Worm (Caenorhabditis elegans): ENCODE data around the gene fbxc-27.

The fbxc-27 gene

DNA sequence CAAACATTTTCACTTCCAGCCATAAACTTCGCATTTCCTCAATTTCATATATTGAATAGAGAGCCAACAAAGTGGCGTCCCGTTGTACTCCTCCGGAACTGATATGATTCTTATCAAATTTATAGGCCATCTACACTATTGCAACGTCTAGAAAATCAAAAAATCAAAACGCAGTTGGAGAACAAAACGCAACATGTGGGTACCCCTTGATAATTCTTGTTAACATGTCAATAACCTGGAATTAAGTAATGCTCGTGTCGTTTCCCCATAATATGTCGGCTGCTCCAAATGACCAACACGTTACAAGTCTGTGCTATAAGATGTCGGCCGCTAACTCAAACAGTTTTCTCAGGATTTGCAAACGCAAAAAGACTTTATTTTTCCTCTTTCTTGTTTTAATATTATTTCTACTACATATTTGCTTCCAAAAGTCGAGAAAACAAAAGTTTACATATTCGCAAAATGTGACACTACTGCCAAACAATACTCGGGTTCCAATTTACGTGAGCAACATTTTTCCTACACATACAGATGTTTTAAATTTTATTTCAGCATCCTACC lies 28.8 kb upstream of the fbxc-27 start:
- TF ChIP-seq sdz-38 (tag; optimal IDR thresholded peaks at IDR 0.05) (no peak), snpc-4 (GFP tag; optimal IDR thresholded peaks at IDR 0.05) (no peak), snpc-4 (tag; optimal IDR thresholded peaks at IDR 0.05) (peak in 3 of 4 experiments; percentile 39 to 90 (median 65)), dox-1 (GFP tag; IDR thresholded peaks at IDR 0.05) (0 out of 2 replicates have a peak, but pooled peaks have one; percentile 23), nhr-80 (tag; optimal IDR thresholded peaks at IDR 0.05) (peak; percentile 79)

ce11 chrII:884204-884603 lies 25.4 kb upstream of the fbxc-27 start:
- TF ChIP-seq let-607 (tag; optimal IDR thresholded peaks at IDR 0.05), result no peak
- peak; percentile 28 for TF ChIP-seq nhr-80 (tag; optimal IDR thresholded peaks at IDR 0.05)
- TF ChIP-seq F57A8.1 (GFP tag; optimal IDR thresholded peaks at IDR 0.05), result no peak
- no peak for TF ChIP-seq chd-7 (tag; optimal IDR thresholded peaks at IDR 0.05)
- no peak for TF ChIP-seq cebp-2 (GFP tag; IDR thresholded peaks at IDR 0.05)
- TF ChIP-seq snpc-4 (GFP tag; optimal IDR thresholded peaks at IDR 0.05), result no peak
- peak in 1 of 4 experiments; percentile 54 for TF ChIP-seq snpc-4 (tag; optimal IDR thresholded peaks at IDR 0.05)

DNA sequence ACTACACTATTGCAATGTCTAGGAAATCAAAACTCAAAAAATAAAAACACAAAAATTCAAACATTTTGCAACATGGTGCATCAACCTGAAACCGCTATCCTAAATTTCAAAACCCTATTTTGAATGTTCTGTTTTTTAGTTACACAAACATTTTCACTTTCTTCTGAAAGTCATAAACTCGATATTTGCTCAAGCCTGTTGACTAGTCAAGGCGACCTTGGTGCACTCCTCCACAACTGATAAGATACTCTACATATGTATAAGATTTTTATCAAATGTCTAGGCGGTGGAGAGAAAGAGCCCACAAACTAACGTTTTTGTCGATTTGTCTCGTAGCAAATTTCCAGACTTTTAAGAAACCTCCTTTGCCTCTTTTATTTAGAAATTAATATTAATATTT lies 21.5 kb upstream of the fbxc-27 start, which contains the start of gene T07D3.4:
Gene T07D3.4 (plus strand): TSS at position 286 of the 400 bp plus-strand sequence.
- no peak for TF ChIP-seq ceh-91 (GFP tag; IDR thresholded peaks at IDR 0.05)
- peak; percentile 70 for TF ChIP-seq nhr-80 (tag; optimal IDR thresholded peaks at IDR 0.05)

DNA sequence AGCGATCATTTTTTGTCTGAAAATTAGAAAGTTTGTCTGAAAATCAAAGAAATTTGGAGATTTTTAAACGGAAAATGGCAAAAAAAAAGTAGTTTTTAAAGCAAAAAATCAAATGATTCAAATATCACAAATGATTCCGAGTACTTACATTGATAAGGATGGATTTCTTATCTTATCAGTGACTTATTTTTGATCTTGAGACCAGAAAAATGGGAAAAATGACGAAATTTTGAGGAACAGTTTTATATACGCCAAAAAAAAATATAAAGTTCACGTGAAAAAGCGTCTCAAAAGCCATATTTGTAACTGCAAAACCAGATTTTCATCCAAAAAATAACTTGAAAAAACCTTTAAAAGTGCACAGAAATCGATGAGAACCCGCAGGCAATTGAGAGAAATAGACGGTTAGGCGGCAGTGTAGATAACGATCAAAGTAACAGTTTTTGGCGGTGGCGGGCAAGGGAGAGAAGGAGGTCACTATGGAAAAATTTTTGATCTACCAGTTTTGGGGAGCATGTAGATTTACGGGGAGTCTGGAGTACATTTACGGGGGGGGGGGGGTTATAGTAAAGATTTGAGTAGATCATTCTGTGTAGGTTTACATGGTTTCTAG lies 8.7 kb upstream of the fbxc-27 start, which contains the start of gene T07D3.9:
Gene T07D3.9 (minus strand): TSS at position 194 of the 613 bp plus-strand sequence.
- no peak for TF ChIP-seq B0336.3 (GFP tag; IDR thresholded peaks at IDR 0.05)
- no peak for TF ChIP-seq lag-1 (GFP tag; IDR thresholded peaks at IDR 0.05)
- no peak for TF ChIP-seq F57A8.1 (GFP tag; optimal IDR thresholded peaks at IDR 0.05)
- no peak for TF ChIP-seq lin-35 (GFP tag; optimal IDR thresholded peaks at IDR 0.05)
- TF ChIP-seq F49E8.2 (tag; optimal IDR thresholded peaks at IDR 0.05; ENCODE audit: insufficient read depth), result no peak
- TF ChIP-seq dpl-1 (GFP tag; optimal IDR thresholded peaks at IDR 0.05), result no peak
- TF ChIP-seq B0019.2 (GFP tag; conservative IDR thresholded peaks at IDR 0.05), result no peak
- TF ChIP-seq B0035.1 (tag; optimal IDR thresholded peaks at IDR 0.05), result no peak
- TF ChIP-seq F22D6.2 (tag; optimal IDR thresholded peaks at IDR 0.05), result no peak
- TF ChIP-seq F37B4.10 (GFP tag; IDR thresholded peaks at IDR 0.05), result no peak
- no peak for TF ChIP-seq lir-1 (GFP tag; conservative IDR thresholded peaks at IDR 0.05)
- TF ChIP-seq nhr-80 (tag; optimal IDR thresholded peaks at IDR 0.05), result peak; percentile 55
- TF ChIP-seq C17E4.6 (GFP tag; IDR thresholded peaks at IDR 0.05), result no peak
- peak; percentile 55; the same call in 1 of the 2 replicates for TF ChIP-seq hmg-1.2 (GFP tag; IDR thresholded peaks at IDR 0.05)
- no peak for TF ChIP-seq mes-4 (tag; optimal IDR thresholded peaks at IDR 0.05)
- TF ChIP-seq F55B11.4 (tag; optimal IDR thresholded peaks at IDR 0.05; ENCODE audit: borderline replicate concordance, insufficient read depth), result no peak
- TF ChIP-seq nhr-120 (GFP tag; IDR thresholded peaks at IDR 0.05), result no peak
- TF ChIP-seq mcd-1 (GFP tag; IDR thresholded peaks at IDR 0.05), result no peak
- TF ChIP-seq egl-18 (GFP tag; IDR thresholded peaks at IDR 0.05), result no peak
- no peak for TF ChIP-seq snpc-1.3 (tag; optimal IDR thresholded peaks at IDR 0.05; ENCODE audit: insufficient read depth)
- TF ChIP-seq madf-6 (GFP tag; IDR thresholded peaks at IDR 0.05), result peak; percentile 59; the same call in 1 of the 2 replicates
- TF ChIP-seq efl-1 (GFP tag; optimal IDR thresholded peaks at IDR 0.05), result peak; percentile 51

DNA sequence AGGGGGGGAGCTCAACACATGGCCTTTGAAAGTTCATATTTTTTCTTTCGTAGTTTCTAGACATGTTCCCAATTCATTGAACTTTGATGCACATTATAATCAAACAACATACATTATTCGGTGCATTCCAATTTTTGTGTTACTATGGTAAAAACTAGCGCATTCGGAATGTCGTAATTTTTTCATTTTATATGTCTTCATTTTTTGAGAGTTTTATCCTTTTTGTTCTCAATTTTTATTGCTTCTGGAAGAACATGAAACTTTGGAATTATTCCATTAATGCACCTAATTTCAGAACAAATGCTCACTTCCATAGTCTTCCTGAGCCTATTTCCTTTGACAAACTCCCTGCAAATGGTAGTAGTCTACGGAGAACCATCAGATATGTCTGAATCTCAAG lies 7.9 kb upstream of the fbxc-27 start, which contains the start of gene T07D3.2:
Gene T07D3.2 (plus strand): TSS at position 301 of the 400 bp plus-strand sequence.
- no peak for TF ChIP-seq F52B5.7 (tag; optimal IDR thresholded peaks at IDR 0.05)
- no peak for TF ChIP-seq cebp-1 (GFP tag; IDR thresholded peaks at IDR 0.05)
- TF ChIP-seq cebp-1 (tag; optimal IDR thresholded peaks at IDR 0.05), result no peak
- TF ChIP-seq ZK185.1 (tag; optimal IDR thresholded peaks at IDR 0.05; ENCODE audit: poor library complexity, severe bottlenecking), result no peak
- TF ChIP-seq nfya-2 (GFP tag; IDR thresholded peaks at IDR 0.05), result no peak
- no peak for TF ChIP-seq madf-3 (GFP tag; IDR thresholded peaks at IDR 0.05)

Measured in whole organism, young adult.